Fruit fly (Drosophila melanogaster) whole organism, pupa: ENCODE measurements around the gene hng3.
A peak's percentile ranks its signal among the peaks of the same experiment; 100 is the strongest.

Experiments
- CG10348 ChIP-seq: fragments of 200-800 bp; sonication (Bioruptor generic); IDR thresholded peaks from 2 replicates; pipeline ENCODE4 v1.3.6; 2022; ENCODE audit warnings: missing biosample characterization, missing genetic modification characterization
- CG12605 ChIP-seq: fragments of 200-800 bp; sonication (Bioruptor generic); IDR thresholded peaks from 2 replicates; pipeline ENCODE4 v1.3.6; 2022; ENCODE audit warnings: missing biosample characterization, missing genetic modification characterization
- CG13204 ChIP-seq: fragments of 200-800 bp; sonication (Bioruptor generic); optimal IDR thresholded peaks from 2 replicates; lab custom pipeline; 2018; ENCODE audit warnings: missing biosample characterization, mild to moderate bottlenecking, missing genetic modification characterization, moderate library complexity
- CG14655 ChIP-seq: fragments of 200-800 bp; sonication (Bioruptor generic); optimal IDR thresholded peaks from 3 replicates; lab custom pipeline; 2017; ENCODE audit warnings: mild to moderate bottlenecking, missing biosample characterization, missing genetic modification reagents, missing genetic modification characterization
- CG4496 ChIP-seq: fragments of 200-800 bp; sonication (Bioruptor generic); IDR thresholded peaks from 3 replicates; pipeline ENCODE4 v1.3.6; 2022; ENCODE audit warnings: missing biosample characterization, missing genetic modification characterization
- CG8159 ChIP-seq: fragments of 200-800 bp; sonication (Bioruptor generic); optimal IDR thresholded peaks from 3 replicates; lab custom pipeline; 2018; ENCODE audit warnings: missing biosample characterization, mild to moderate bottlenecking, missing genetic modification characterization, moderate library complexity
- CG9948 ChIP-seq: fragments of 200-800 bp; sonication (Bioruptor generic); optimal IDR thresholded peaks from 2 replicates; lab custom pipeline; 2018; ENCODE audit warnings: missing biosample characterization, mild to moderate bottlenecking, missing genetic modification characterization, moderate library complexity
- D1 ChIP-seq: fragments of 200-800 bp; sonication (Bioruptor generic); optimal IDR thresholded peaks from 2 replicates; lab custom pipeline; 2018; ENCODE audit warnings: missing biosample characterization, mild to moderate bottlenecking, missing genetic modification characterization, moderate library complexity
- Ets98B ChIP-seq: fragments of 200-800 bp; sonication (Bioruptor generic); IDR thresholded peaks from 2 replicates; pipeline ENCODE4 v1.3.6; 2022; ENCODE audit warnings: missing biosample characterization, missing genetic modification characterization
- Pif1B ChIP-seq: fragments of 200-800 bp; sonication (Bioruptor generic); optimal IDR thresholded peaks from 3 replicates; lab custom pipeline; 2016; ENCODE audit warnings: missing biosample characterization, missing genetic modification characterization
- Snoo ChIP-seq: fragments of 200-800 bp; sonication (Bioruptor generic); optimal IDR thresholded peaks from 3 replicates; lab custom pipeline; 2017; ENCODE audit warnings: missing biosample characterization, mild to moderate bottlenecking, missing genetic modification characterization, inconsistent platforms
- fd96Ca ChIP-seq: fragments of 200-800 bp; sonication (Bioruptor generic); IDR thresholded peaks from 3 replicates; pipeline ENCODE4 v1.3.6; 2022; ENCODE audit warnings: missing biosample characterization, missing genetic modification characterization
- gl ChIP-seq: fragments of 200-800 bp; sonication (Bioruptor generic); optimal IDR thresholded peaks from 2 replicates; lab custom pipeline; 2018; ENCODE audit warnings: missing biosample characterization, mild to moderate bottlenecking, missing genetic modification characterization

dm6 chr3L:770157-770672 is 14.9 kb upstream of the hng3 start:
- TF ChIP-seq D1 (tag; lab: Kevin White, UChicago) (no peak), CG13204 (GFP tag; lab: Kevin White, UChicago) (no peak), Pif1B (GFP tag; lab: Kevin White, UChicago) (no peak), gl (tag; lab: Kevin White, UChicago) (no peak), Ets98B (GFP tag; lab: Robert Waterston, UW) (no peak), CG8159 (tag; lab: Kevin White, UChicago) (no peak), CG12605 (GFP tag; lab: Robert Waterston, UW) (no peak), fd96Ca (no peak), CG10348 (GFP tag; lab: Robert Waterston, UW) (no peak), Snoo (tag; lab: Kevin White, UChicago) (no peak), CG9948 (tag; lab: Kevin White, UChicago) (no peak), CG14655 (GFP tag; lab: Kevin White, UChicago) (no peak), CG4496 (GFP tag; lab: Robert Waterston, UW) (peak; percentile 25; the same call in 1 of the 3 replicates)
